Worm (Caenorhabditis elegans) whole organism, L4 larva: Measurements from ENCODE around the gene ergo-1.

Experiments
- ama-1 ChIP-seq: fragments of 150-350 bp; optimal IDR thresholded peaks from 2 replicates; lab custom pipeline; 2014; ENCODE audit warnings: inconsistent platforms, mixed read lengths
- ceh-82 ChIP-seq: sonication (generic microtip); optimal IDR thresholded peaks from 2 replicates; lab custom pipeline; 2017; ENCODE audit warnings: missing biosample characterization, missing genetic modification characterization
- lin-13 ChIP-seq: fragments of 150-350 bp; optimal IDR thresholded peaks from 2 replicates; lab custom pipeline; 2014; ENCODE audit warnings: missing biosample characterization, missing genetic modification reagents, missing genetic modification characterization
- lin-39 ChIP-seq: fragments of 150-350 bp; optimal IDR thresholded peaks from 2 replicates; lab custom pipeline; 2014; ENCODE audit warnings: missing biosample characterization, missing genetic modification reagents, missing genetic modification characterization
- mdl-1 ChIP-seq, 2 experiments: fragments of 150-350 bp in 1 of 2; sonication (generic microtip) in 1 of 2; optimal IDR thresholded peaks; 2 replicates each; lab custom pipeline; 2014 to 2017; ENCODE audit warnings: missing biosample characterization in 2 of 2, missing genetic modification characterization in 2 of 2
- nhr-11 ChIP-seq: fragments of 150-350 bp; optimal IDR thresholded peaks from 2 replicates; lab custom pipeline; 2014; ENCODE audit warnings: missing biosample characterization, missing genetic modification characterization
- nhr-76 ChIP-seq: fragments of 150-350 bp; optimal IDR thresholded peaks from 2 replicates; lab custom pipeline; 2014; ENCODE audit warnings: missing biosample characterization, missing genetic modification characterization
- tra-1 ChIP-seq: fragments of 200-800 bp; sonication (Bioruptor generic); IDR thresholded peaks from 2 replicates; pipeline ENCODE4 v1.3.6; 2022; ENCODE audit warnings: missing genetic modification reagents, missing genetic modification characterization, missing compliant biosample characterization

DNA sequence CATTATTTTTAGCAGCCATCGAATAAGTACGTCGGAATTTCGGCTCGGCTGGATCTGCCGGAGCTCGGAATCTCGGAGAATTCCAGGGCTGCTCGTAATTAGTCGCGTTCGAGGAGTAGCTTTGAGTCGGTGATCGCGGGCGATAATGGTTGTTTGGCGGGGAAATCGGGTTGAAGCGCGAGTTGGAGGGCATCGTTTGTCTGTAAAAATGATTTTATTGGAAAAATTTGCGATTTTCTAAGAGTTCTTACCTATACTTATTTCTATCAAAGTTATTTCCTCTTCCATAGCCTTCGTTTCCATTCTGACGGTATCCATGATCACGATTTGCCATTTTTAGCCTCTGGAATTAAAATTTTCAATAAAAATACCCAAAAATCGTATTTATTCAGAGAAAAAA is 5.2 kb upstream of the ergo-1 start, which contains the start of gene Y50D4C.5:
- no peak for TF ChIP-seq ama-1 (lab: Kevin White, UChicago)
- no peak for TF ChIP-seq tra-1 (GFP tag; lab: Robert Waterston, UW)
- TF ChIP-seq ceh-82 (tag; lab: Kevin White, UChicago): no peak
- TF ChIP-seq nhr-11: no peak
- TF ChIP-seq mdl-1 (tag; optimal IDR thresholded peaks at IDR 0.05; lab: Kevin White, UChicago): no peak
- no peak for TF ChIP-seq nhr-76
- TF ChIP-seq lin-13 (GFP tag; lab: Kevin White, UChicago): no peak
- TF ChIP-seq lin-39: no peak
